Fruit fly (Drosophila melanogaster): ENCODE measurements around the gene CG42661.
A peak's percentile ranks its signal among the peaks of the same experiment; 100 is the strongest.

Gene CG42661

DNA sequence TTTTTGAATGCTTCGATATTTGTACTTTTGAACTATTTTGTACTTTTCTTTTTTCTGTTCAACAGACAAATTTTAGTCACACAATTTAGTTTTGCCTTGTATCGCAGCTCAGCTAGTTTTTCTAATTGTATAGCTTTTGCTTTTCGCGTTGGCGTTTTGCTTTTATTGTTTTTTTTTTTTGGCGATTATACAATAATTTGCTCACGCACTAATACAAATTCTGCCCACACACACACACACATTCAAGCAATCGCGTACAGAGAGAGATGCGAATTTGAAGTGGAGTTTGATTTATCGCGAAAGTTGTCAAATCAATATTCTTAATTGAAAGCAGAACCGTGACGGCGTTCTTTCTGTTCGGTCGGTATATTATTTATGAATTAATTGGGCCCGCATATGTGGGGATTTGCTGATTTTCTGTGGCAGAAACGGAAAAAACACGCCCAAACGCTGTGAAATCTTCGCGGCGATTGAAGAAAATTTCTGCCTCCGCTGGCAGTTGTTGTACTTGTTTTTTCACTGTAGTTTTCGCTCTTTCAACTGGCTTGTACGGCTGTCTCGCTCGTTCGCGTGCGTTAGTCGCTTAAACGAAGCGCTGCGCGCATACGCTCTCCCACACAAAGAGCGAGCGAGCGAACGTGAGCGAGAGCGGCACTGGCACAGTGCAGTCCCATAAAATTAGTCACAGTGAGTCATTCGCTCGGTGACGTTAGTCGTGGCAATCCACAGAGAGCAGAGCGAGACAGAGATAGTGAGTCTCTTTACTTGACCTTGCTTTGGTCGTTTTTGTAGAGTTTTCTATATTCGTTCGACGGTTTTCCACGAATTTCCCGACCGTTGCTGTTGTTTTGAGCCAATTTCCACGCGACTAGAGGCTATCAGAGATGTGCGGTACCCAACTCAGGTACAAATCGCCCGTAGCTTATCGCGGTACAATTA lies 30.3 kb upstream of the CG42661 start, which contains the start of gene Rac2 (continued):
- TF ChIP-seq CG2199 (GFP tag; IDR thresholded peaks at IDR 0.05) (peak; percentile 88; the same call in 2 of the 3 replicates), pum (GFP tag; optimal IDR thresholded peaks at IDR 0.05) (no peak), pzg (GFP tag; optimal IDR thresholded peaks at IDR 0.05) (no peak), CG11560 (tag; IDR thresholded peaks at IDR 0.05) (no peak), CG15269 (tag; optimal IDR thresholded peaks at IDR 0.05) (peak; percentile 5), Asciz (GFP tag; optimal IDR thresholded peaks at IDR 0.05) (no peak), h (optimal IDR thresholded peaks at IDR 0.05) (no peak), Opbp (GFP tag; IDR thresholded peaks at IDR 0.05; ENCODE audit: partially characterized antibody) (peak; percentile 53; the same call in 2 of the 3 replicates), Nf-YB (GFP tag; optimal IDR thresholded peaks at IDR 0.05) (peak; percentile 14), H2.0 (GFP tag; IDR thresholded peaks at IDR 0.05) (no peak), CkIIα-i1 (GFP tag; IDR thresholded peaks at IDR 0.05) (no peak), so (GFP tag; IDR thresholded peaks at IDR 0.05) (no peak), HLHmδ (GFP tag; optimal IDR thresholded peaks at IDR 0.05) (peak; percentile 16), stwl (tag; optimal IDR thresholded peaks at IDR 0.05) (peak; percentile 60), Stat92E (GFP tag; optimal IDR thresholded peaks at IDR 0.05) (peak in 1 of 3 experiments; percentile 99), hbn (GFP tag; IDR thresholded peaks at IDR 0.05; ENCODE audit: partially characterized antibody) (peak; percentile 44), CG6813 (GFP tag; optimal IDR thresholded peaks at IDR 0.05) (no peak), CG10654 (GFP tag; optimal IDR thresholded peaks at IDR 0.05) (no peak), Optix (GFP tag; IDR thresholded peaks at IDR 0.05) (0 out of 3 replicates have a peak, but pooled peaks have one; percentile 19), PHDP (tag; optimal IDR thresholded peaks at IDR 0.05) (peak; percentile 23), hb (GFP tag; IDR thresholded peaks at IDR 0.05; ENCODE audit: partially characterized antibody) (no peak), CG3281 (GFP tag; optimal IDR thresholded peaks at IDR 0.05) (peak; percentile 47), CG11247 (GFP tag; IDR thresholded peaks at IDR 0.05) (0 out of 2 replicates have a peak, but pooled peaks have one; percentile 4), vnd (GFP tag; IDR thresholded peaks at IDR 0.05; ENCODE audit: partially characterized antibody) (no peak), CG34422 (GFP tag; IDR thresholded peaks at IDR 0.05) (0 out of 3 replicates have a peak, but pooled peaks have one; percentile 14), CG31224 (GFP tag; IDR thresholded peaks at IDR 0.05) (0 out of 2 replicates have a peak, but pooled peaks have one; percentile 13), BtbVII (GFP tag; optimal IDR thresholded peaks at IDR 0.05) (peak; percentile 26), cas (GFP tag; IDR thresholded peaks at IDR 0.05) (no peak), Myb (GFP tag; optimal IDR thresholded peaks at IDR 0.05) (no peak), HLH4C (GFP tag; IDR thresholded peaks at IDR 0.05; ENCODE audit: partially characterized antibody) (0 out of 3 replicates have a peak, but pooled peaks have one; percentile 37), z (GFP tag; IDR thresholded peaks at IDR 0.05) (peak; percentile 85), E2f2 (GFP tag; IDR thresholded peaks at IDR 0.05) (peak; percentile 40; the same call in 1 of the 2 replicates), ERR (GFP tag; optimal IDR thresholded peaks at IDR 0.05) (peak; percentile 46), twi (tag; optimal IDR thresholded peaks at IDR 0.05) (peak; percentile 14), stc (GFP tag; IDR thresholded peaks at IDR 0.05) (no peak; the same call in 1 of the 2 replicates), Hr51 (GFP tag; optimal IDR thresholded peaks at IDR 0.05) (no peak), Sry-β (GFP tag; optimal IDR thresholded peaks at IDR 0.05) (peak; percentile 86), sr (GFP tag; IDR thresholded peaks at IDR 0.05) (peak; percentile 67), Dref (GFP tag; IDR thresholded peaks at IDR 0.05) (no peak), CG16863 (GFP tag; optimal IDR thresholded peaks at IDR 0.05) (no peak), CG1529 (GFP tag; optimal IDR thresholded peaks at IDR 0.05) (no peak), gro (GFP tag; optimal IDR thresholded peaks at IDR 0.05) (peak; percentile 12), Ssrp (tag; optimal IDR thresholded peaks at IDR 0.05) (no peak), pb (GFP tag; optimal IDR thresholded peaks at IDR 0.05) (no peak), CTCF (GFP tag; optimal IDR thresholded peaks at IDR 0.05) (no peak), lmd (GFP tag; IDR thresholded peaks at IDR 0.05) (0 out of 2 replicates have a peak, but pooled peaks have one; percentile 10), Jarid2 (GFP tag; optimal IDR thresholded peaks at IDR 0.05) (peak; percentile 66)

Data from whole organism, embryonic.